Fruit fly (Drosophila melanogaster) S2 (cell line): Measurements from ENCODE around the gene CG3088.

ENCODE experiments used
- CG8478 ChIP-seq: fragments of >200 bp; optimal IDR thresholded peaks from 2 replicates; lab custom pipeline; 2018
- CTCF ChIP-seq, 2 experiments: fragments of >200 bp; optimal IDR thresholded peaks; 2 replicates each; lab custom pipeline; 2018

- TF ChIP-seq CG8478 = no peak
- TF ChIP-seq CTCF (optimal IDR thresholded peaks at IDR 0.05; lab: Kevin White, UChicago) = no peak
These were observed 44.5 kb downstream of the CG3088 start for dm6 chr3L:9556666-9557065.
